Worm (Caenorhabditis elegans): Measurements from ENCODE around the gene nep-2.

DNA sequence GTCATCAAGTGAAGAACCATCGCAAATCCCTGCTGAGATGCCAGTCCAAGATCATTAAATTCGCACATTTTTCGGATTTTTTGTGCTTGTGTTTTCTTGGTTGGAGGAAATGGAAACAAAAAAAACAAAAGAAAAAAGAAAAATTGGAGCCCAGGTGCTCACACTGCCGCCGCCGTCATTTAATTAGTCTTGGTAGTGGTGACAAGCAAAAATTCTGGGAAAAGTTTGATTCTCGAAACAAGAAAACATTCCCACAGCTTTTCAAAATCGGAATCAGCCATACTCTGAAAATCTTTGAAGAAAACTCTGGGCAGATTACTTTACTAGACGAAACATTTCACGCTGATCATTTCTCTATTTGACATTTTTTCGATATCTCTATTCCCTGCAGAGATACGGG, 20.4 kb downstream of the nep-2 start, which contains the start of gene srh-128:
- no peak for TF ChIP-seq ceh-13 (GFP tag; optimal IDR thresholded peaks at IDR 0.05)
- TF ChIP-seq ama-1 (optimal IDR thresholded peaks at IDR 0.05) = no peak
- no peak for TF ChIP-seq hmg-4 (GFP tag; optimal IDR thresholded peaks at IDR 0.05)
- no peak for TF ChIP-seq sea-1 (GFP tag; conservative IDR thresholded peaks at IDR 0.05)
- no peak for TF ChIP-seq tbx-37 (GFP tag; conservative IDR thresholded peaks at IDR 0.05)
- TF ChIP-seq ets-7 (tag; optimal IDR thresholded peaks at IDR 0.05) = no peak
- TF ChIP-seq tra-4 (tag; optimal IDR thresholded peaks at IDR 0.05) = no peak
- no peak for TF ChIP-seq flt-1 (GFP tag; IDR thresholded peaks at IDR 0.05)
- no peak for TF ChIP-seq B0310.2 (tag; optimal IDR thresholded peaks at IDR 0.05)
- no peak for TF ChIP-seq hnd-1 (tag; optimal IDR thresholded peaks at IDR 0.05)

All from whole organism, early embryonic.